Fruit fly (Drosophila melanogaster) Kc167 (cell line): ENCODE measurements around the gene CG32373.

Source experiments
- Myc ChIP-seq: fragments of >200 bp; optimal IDR thresholded peaks from 2 replicates; lab custom pipeline; 2017; ENCODE audit warnings: missing external identifiers
- h ChIP-seq: fragments of >200 bp; optimal IDR thresholded peaks from 3 replicates; lab custom pipeline; 2018; ENCODE audit warnings: missing external identifiers
- insv ChIP-seq: fragments of >200 bp; optimal IDR thresholded peaks from 3 replicates; lab custom pipeline; 2018; ENCODE audit warnings: missing external identifiers
- psq ChIP-seq: fragments of >200 bp; optimal IDR thresholded peaks from 2 replicates; lab custom pipeline; 2017; ENCODE audit warnings: missing external identifiers
- ttk ChIP-seq: sonication (Bioruptor generic); optimal IDR thresholded peaks from 2 replicates; lab custom pipeline; 2017; ENCODE audit warnings: missing external identifiers

DNA sequence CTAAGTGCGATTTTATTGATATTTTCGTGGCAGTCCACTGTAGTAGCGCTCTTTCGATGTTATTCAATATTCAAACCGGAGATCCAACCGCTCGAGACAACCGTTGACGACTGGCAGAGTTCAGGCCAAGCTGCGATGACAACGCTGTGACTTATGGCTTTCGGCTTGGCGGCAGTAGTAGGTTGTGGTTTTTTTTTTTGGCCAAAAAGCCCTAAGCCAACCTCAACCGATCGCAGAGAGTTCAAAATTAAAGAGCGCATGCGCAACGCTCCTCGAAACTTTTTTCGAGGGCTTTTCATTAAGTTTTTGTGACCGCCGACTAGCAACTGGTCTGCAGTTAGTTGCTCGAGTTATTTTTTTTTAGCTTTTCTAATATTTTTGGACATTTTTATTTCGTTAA, 92.6 kb downstream of the CG32373 start, which contains the start of gene Snmp2:
- TF ChIP-seq psq (lab: Kevin White, UChicago) (no peak), ttk (no peak), insv (lab: Kevin White, UChicago) (no peak), Myc (lab: Kevin White, UChicago) (no peak), h (lab: Kevin White, UChicago) (no peak)
